Worm (Caenorhabditis elegans) whole organism, L1 larva: ENCODE data around the gene T22F3.11.
A peak's percentile ranks its signal among the peaks of the same experiment; 100 is the strongest.
"Not testable (repeated sequence)": the region's sequence is repeated elsewhere in the genome, so short reads cannot be mapped to it uniquely, and the experiment has no call there.

Experiments used
- ama-1 ChIP-seq: fragments of 150-350 bp; optimal IDR thresholded peaks from 2 replicates; lab custom pipeline; 2014
- ceh-63 ChIP-seq: fragments of 200-800 bp; sonication (Bioruptor generic); optimal IDR thresholded peaks from 2 replicates; lab custom pipeline; 2018; ENCODE audit warnings: mild to moderate bottlenecking, missing genetic modification characterization, missing compliant biosample characterization
- ceh-8 ChIP-seq: fragments of 200-800 bp; sonication (Bioruptor generic); optimal IDR thresholded peaks from 2 replicates; lab custom pipeline; 2018; ENCODE audit warnings: mild to moderate bottlenecking, missing genetic modification characterization, moderate library complexity, missing compliant biosample characterization
- ceh-90 ChIP-seq: sonication (generic microtip); optimal IDR thresholded peaks from 2 replicates; lab custom pipeline; 2016; ENCODE audit warnings: missing genetic modification characterization, missing compliant biosample characterization
- ces-1 ChIP-seq: fragments of 150-350 bp; optimal IDR thresholded peaks from 2 replicates; lab custom pipeline; 2014; ENCODE audit warnings: missing biosample characterization, missing genetic modification reagents, missing genetic modification characterization
- dsc-1 ChIP-seq: sonication (generic microtip); optimal IDR thresholded peaks from 2 replicates; lab custom pipeline; 2016; ENCODE audit warnings: mild to moderate bottlenecking, missing genetic modification characterization, missing compliant biosample characterization
- egl-27 ChIP-seq, 2 experiments: fragments of 150-350 bp in 1 of 2; sonication (generic microtip); optimal IDR thresholded peaks; 3 replicates each; lab custom pipeline; 2017 to 2018; ENCODE audit warnings: missing biosample characterization in 2 of 2, missing genetic modification characterization in 2 of 2, missing genetic modification reagents in 2 of 2
- elt-3 ChIP-seq, 6 experiments: fragments of 150-350 bp in 1 of 6; sonication (generic microtip); optimal IDR thresholded peaks; 2 replicates each; lab custom pipeline; 2017 to 2018; ENCODE audit warnings: missing biosample characterization in 6 of 6, missing genetic modification characterization in 6 of 6, inconsistent platforms in 1 of 6
- fkh-10 ChIP-seq: sonication (generic microtip); optimal IDR thresholded peaks from 2 replicates; lab custom pipeline; 2017; ENCODE audit warnings: missing biosample characterization, missing genetic modification reagents, missing genetic modification characterization
- fos-1 ChIP-seq: fragments of 150-350 bp; optimal IDR thresholded peaks from 2 replicates; lab custom pipeline; 2014; ENCODE audit warnings: missing biosample characterization, missing genetic modification characterization
- hlh-4 ChIP-seq: sonication (generic microtip); optimal IDR thresholded peaks from 2 replicates; lab custom pipeline; 2016; ENCODE audit warnings: mild to moderate bottlenecking, missing genetic modification characterization, missing compliant biosample characterization
- hpl-2 ChIP-seq: fragments of 150-350 bp; optimal IDR thresholded peaks from 2 replicates; lab custom pipeline; 2014; ENCODE audit warnings: missing biosample characterization, missing genetic modification reagents, missing genetic modification characterization
- isw-1 ChIP-seq: fragments of 200-800 bp; sonication (Bioruptor generic); IDR thresholded peaks from 2 replicates; pipeline ENCODE4 v1.3.6; 2022; ENCODE audit warnings: missing genetic modification characterization, missing compliant biosample characterization
- jun-1 ChIP-seq: fragments of 150-350 bp; optimal IDR thresholded peaks from 2 replicates; lab custom pipeline; 2014; ENCODE audit warnings: missing biosample characterization, missing genetic modification reagents, missing genetic modification characterization
- lir-3 ChIP-seq: sonication (generic microtip); optimal IDR thresholded peaks from 2 replicates; lab custom pipeline; 2016; ENCODE audit warnings: mild to moderate bottlenecking, missing genetic modification characterization, moderate library complexity, missing compliant biosample characterization; ENCODE audit not compliant: poor library complexity
- lsy-2 ChIP-seq, 2 experiments: fragments of 150-350 bp; optimal IDR thresholded peaks; 2 replicates each; lab custom pipeline; 2014; ENCODE audit warnings: missing biosample characterization in 2 of 2, missing genetic modification characterization in 2 of 2
- mab-9 ChIP-seq: fragments of 200-800 bp; sonication (Bioruptor generic); IDR thresholded peaks from 2 replicates; pipeline ENCODE4 v1.3.6; 2022; ENCODE audit warnings: missing genetic modification reagents, missing genetic modification characterization, missing compliant biosample characterization
- nhr-11 ChIP-seq: fragments of 150-350 bp; optimal IDR thresholded peaks from 2 replicates; lab custom pipeline; 2014; ENCODE audit warnings: missing biosample characterization, missing genetic modification characterization
- nhr-20 ChIP-seq: sonication (generic microtip); optimal IDR thresholded peaks from 2 replicates; lab custom pipeline; 2016; ENCODE audit warnings: mild to moderate bottlenecking, missing genetic modification characterization, missing compliant biosample characterization
- nhr-237 ChIP-seq: fragments of 150-350 bp; optimal IDR thresholded peaks from 2 replicates; lab custom pipeline; 2014; ENCODE audit warnings: missing biosample characterization, missing genetic modification characterization
- nhr-28 ChIP-seq: fragments of 150-350 bp; optimal IDR thresholded peaks from 2 replicates; lab custom pipeline; 2014; ENCODE audit warnings: missing biosample characterization, missing genetic modification characterization
- nhr-76 ChIP-seq: sonication (generic microtip); optimal IDR thresholded peaks from 2 replicates; lab custom pipeline; 2017; ENCODE audit warnings: missing biosample characterization, missing genetic modification characterization
- pqm-1 ChIP-seq: sonication (generic microtip); optimal IDR thresholded peaks from 3 replicates; lab custom pipeline; 2017; ENCODE audit warnings: missing biosample characterization, missing genetic modification characterization
- skn-1 ChIP-seq: fragments of 150-350 bp; optimal IDR thresholded peaks from 2 replicates; lab custom pipeline; 2014; ENCODE audit warnings: missing biosample characterization, missing genetic modification characterization
- snpc-4 ChIP-seq: fragments of 150-350 bp; optimal IDR thresholded peaks from 2 replicates; lab custom pipeline; 2014; ENCODE audit warnings: missing biosample characterization, missing genetic modification characterization
- snu-23 ChIP-seq: sonication (generic microtip); optimal IDR thresholded peaks from 2 replicates; lab custom pipeline; 2016; ENCODE audit warnings: missing genetic modification characterization, missing compliant biosample characterization
- sox-4 ChIP-seq: sonication (generic microtip); optimal IDR thresholded peaks from 2 replicates; lab custom pipeline; 2016; ENCODE audit warnings: missing genetic modification characterization, missing compliant biosample characterization
- sptf-1 ChIP-seq: fragments of 150-350 bp; optimal IDR thresholded peaks from 2 replicates; lab custom pipeline; 2014; ENCODE audit warnings: missing biosample characterization, missing genetic modification characterization
- unc-130 ChIP-seq: fragments of 150-350 bp; optimal IDR thresholded peaks from 2 replicates; lab custom pipeline; 2017; ENCODE audit warnings: missing biosample characterization, missing genetic modification characterization, inconsistent platforms
- vab-15 ChIP-seq: sonication (generic microtip); optimal IDR thresholded peaks from 2 replicates; lab custom pipeline; 2017; ENCODE audit warnings: missing genotype, mild to moderate bottlenecking, missing genetic modification characterization, missing compliant biosample characterization
- zip-4 ChIP-seq: fragments of 200-800 bp; sonication (Bioruptor generic); optimal IDR thresholded peaks from 2 replicates; lab custom pipeline; 2018; ENCODE audit warnings: mild to moderate bottlenecking, missing genetic modification characterization, moderate library complexity, missing compliant biosample characterization

T22F3.11 gene

DNA sequence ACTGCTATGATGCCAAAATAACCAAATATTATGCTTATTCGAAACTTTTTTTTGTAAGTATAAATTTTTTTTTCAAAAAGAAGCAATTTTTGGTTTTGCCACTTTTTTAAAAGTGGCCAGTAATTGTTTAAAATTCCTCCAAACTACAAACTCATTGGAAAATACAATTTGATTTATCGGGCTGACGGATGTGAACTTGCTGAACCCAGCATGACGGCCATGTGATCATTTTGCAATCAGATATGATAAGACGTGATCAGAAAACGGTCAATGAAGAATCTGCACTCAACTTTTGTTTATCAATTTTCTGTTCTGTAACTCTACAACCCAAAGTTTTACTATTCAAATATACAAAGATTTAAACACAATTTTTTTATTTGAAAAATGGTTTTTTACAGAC, 8.0 kb downstream of the T22F3.11 start (continued):
- TF ChIP-seq ceh-63, result no peak
- no peak for TF ChIP-seq zip-4 (GFP tag; lab: Kevin White, UChicago)
- TF ChIP-seq ceh-90, result no peak
- TF ChIP-seq egl-27 (tag; optimal IDR thresholded peaks at IDR 0.05; lab: Kevin White, UChicago), result no peak
- no peak for TF ChIP-seq nhr-237 (tag; lab: Kevin White, UChicago)
- peak; percentile 67 for TF ChIP-seq nhr-20 (tag; lab: Kevin White, UChicago)
- peak in 1 of 2 experiments; percentile 11 for TF ChIP-seq lsy-2 (tag; optimal IDR thresholded peaks at IDR 0.05; lab: Kevin White, UChicago)
- TF ChIP-seq fkh-10, result no peak
- TF ChIP-seq, all 84 proteins: peak for 10

DNA sequence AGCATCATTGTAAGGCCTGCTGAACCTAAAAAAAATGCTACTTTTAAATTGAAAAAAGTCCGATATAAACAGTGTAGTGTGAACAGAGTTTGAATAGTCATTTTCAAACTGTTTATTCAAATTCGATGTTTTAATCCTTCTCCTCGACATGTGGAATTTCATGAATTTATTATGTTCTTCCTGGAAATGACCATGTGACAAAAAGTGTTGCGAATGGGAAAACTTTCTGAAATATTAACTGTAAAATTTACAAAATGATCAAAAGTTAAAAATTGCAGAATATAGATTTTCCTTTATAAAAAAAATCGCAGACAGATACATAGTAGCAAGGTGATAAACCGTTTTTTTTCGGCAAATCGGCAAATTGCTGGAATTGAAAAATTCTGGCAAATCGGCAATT, 9.0 kb downstream of the T22F3.11 start, which contains the start of gene T22F3.8:
Gene T22F3.8, minus strand, starts transcription at position 101 of the 400 bp plus-strand sequence.
- TF ChIP-seq sptf-1, result no peak
- TF ChIP-seq snpc-4 (tag; lab: Kevin White, UChicago), result no peak
- no peak for TF ChIP-seq jun-1 (tag; lab: Kevin White, UChicago)
- no peak for TF ChIP-seq pqm-1 (tag; lab: Kevin White, UChicago)

DNA sequence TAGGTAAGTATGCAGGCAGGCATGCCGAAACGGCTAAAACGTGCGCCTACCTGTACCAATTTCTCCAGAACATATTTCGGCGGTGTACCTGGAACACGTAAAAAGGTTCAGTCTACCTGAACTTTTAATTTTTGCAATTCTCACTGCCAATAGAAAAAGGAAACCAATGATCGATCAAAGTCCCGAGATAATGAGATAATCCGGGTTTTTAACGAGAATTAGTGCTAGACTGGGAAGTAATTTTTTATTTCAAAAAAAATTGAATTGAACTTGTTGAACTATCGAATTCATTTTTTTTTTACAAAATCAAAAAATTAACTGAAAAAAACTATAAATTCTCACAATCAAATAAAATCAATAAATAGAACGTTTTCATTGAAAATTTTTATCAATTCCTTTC, 13.8 kb downstream of the T22F3.11 start, which contains the start of gene T22F3.7:
Gene T22F3.7, minus strand, starts transcription at position 101 of the 400 bp plus-strand sequence.
- no peak for TF ChIP-seq hlh-4 (tag; lab: Kevin White, UChicago)
- no peak for TF ChIP-seq lir-3
- no peak for TF ChIP-seq isw-1 (GFP tag; lab: Robert Waterston, UW)
- no peak for TF ChIP-seq snu-23 (GFP tag; lab: Kevin White, UChicago)
- TF ChIP-seq nhr-237 (tag; lab: Kevin White, UChicago), result no peak
- TF ChIP-seq sox-4 (tag; lab: Kevin White, UChicago), result no peak
- no peak for TF ChIP-seq ces-1 (GFP tag; lab: Kevin White, UChicago)
- TF ChIP-seq skn-1 (tag; lab: Kevin White, UChicago), result no peak

DNA sequence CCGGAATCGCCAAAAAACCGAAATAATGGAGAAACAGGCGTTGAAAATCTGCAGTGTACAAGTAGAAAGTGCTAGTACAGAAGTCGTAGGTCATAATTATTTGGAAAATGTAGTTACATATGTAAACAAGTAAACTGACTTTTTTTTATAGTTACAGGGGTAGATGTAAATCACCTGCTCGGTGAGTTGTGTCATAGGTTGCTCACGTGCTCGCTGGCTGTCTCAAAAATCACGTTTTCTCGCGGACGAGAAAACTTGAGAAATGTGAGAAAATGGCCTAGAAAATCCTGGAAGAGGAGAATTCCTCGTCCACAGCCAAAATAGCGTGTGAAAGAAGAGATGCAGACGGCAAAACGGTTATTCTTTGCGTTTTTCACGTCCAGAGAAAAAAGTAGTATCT, 17.3 kb downstream of the T22F3.11 start, which contains the start of gene srh-212:
Gene srh-212, minus strand, starts transcription at position 101 of the 400 bp plus-strand sequence.
- TF ChIP-seq vab-15 (tag; lab: Kevin White, UChicago); ceh-90; lsy-2 (tag; optimal IDR thresholded peaks at IDR 0.05; lab: Kevin White, UChicago): not testable (repeated sequence)
- TF ChIP-seq, all 84 proteins: peak for 0; not testable (repeated sequence) for 84

DNA sequence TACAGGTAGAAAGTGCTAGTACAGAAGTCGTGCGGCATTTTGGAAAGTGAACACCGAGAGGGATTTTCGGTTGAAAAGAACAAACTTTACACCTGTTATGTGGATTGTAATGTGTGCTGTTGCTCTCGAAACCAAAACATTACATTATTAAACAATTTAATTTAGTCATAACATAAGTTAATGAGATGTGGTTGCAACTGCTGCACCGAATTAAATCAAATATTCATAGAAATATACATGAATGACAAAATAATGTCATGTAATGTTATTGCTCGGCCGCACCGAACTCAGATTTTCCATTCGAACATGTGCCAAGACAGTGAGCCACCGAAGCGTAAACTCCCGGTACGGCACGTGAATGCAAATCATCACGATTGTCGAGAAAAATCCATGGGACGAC, 19.4 kb downstream of the T22F3.11 start, which contains the start of gene srh-213:
Gene srh-213, minus strand, starts transcription at position 101 of the 400 bp plus-strand sequence.
- TF ChIP-seq nhr-11 (no peak), unc-130 (tag; lab: Kevin White, UChicago) (no peak), isw-1 (GFP tag; lab: Robert Waterston, UW) (no peak), ama-1 (lab: Kevin White, UChicago) (no peak), nhr-76 (tag; lab: Kevin White, UChicago) (no peak), fos-1 (tag; lab: Kevin White, UChicago) (no peak), sptf-1 (no peak), elt-3 (tag; optimal IDR thresholded peaks at IDR 0.05; lab: Kevin White, UChicago) (no peak), lsy-2 (tag; optimal IDR thresholded peaks at IDR 0.05; lab: Kevin White, UChicago) (no peak), ceh-90 (no peak), hpl-2 (GFP tag; lab: Kevin White, UChicago) (no peak), ceh-63 (no peak), dsc-1 (no peak), lir-3 (no peak), mab-9 (GFP tag; lab: Robert Waterston, UW) (no peak), ceh-8 (GFP tag; lab: Kevin White, UChicago) (no peak)

DNA sequence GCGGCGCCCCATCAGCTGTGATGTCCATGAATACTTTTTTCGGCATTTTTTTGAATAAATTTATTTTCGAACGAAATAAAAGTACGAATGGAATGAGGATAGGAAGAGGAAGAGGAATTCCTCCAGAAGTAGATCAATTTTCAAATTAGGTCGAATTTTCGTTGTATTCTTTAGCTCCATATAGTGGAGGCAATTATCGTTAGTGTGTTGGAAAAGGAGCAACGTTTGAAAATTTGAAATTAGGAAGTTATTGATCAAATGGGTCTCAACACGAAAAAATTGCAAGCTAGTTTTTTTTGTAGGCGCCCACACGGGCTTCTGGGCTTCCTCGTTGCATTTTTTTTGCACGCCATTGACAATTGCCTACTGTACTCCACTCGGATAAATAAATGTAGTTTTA, 22.3 kb downstream of the T22F3.11 start, which contains the start of gene T22F3.12:
Gene T22F3.12, minus strand, starts transcription at position 101 of the 400 bp plus-strand sequence.
- no peak for TF ChIP-seq nhr-28 (tag; lab: Kevin White, UChicago)
- TF ChIP-seq skn-1 (tag; lab: Kevin White, UChicago), result no peak
- TF ChIP-seq ceh-8 (GFP tag; lab: Kevin White, UChicago), result no peak
- TF ChIP-seq sptf-1, result no peak
- no peak for TF ChIP-seq nhr-20 (tag; lab: Kevin White, UChicago)
- no peak for TF ChIP-seq ces-1 (GFP tag; lab: Kevin White, UChicago)
- no peak for TF ChIP-seq fkh-10
